Worm (Caenorhabditis elegans) whole organism, L1 larva: ENCODE data around the gene fbxa-59.

Experiments used
- aha-1 ChIP-seq: fragments of 150-350 bp; optimal IDR thresholded peaks from 2 replicates; lab custom pipeline; 2014; ENCODE audit warnings: missing biosample characterization, missing genetic modification characterization
- ama-1 ChIP-seq: fragments of 150-350 bp; optimal IDR thresholded peaks from 2 replicates; lab custom pipeline; 2014
- ceh-63 ChIP-seq: fragments of 200-800 bp; sonication (Bioruptor generic); optimal IDR thresholded peaks from 2 replicates; lab custom pipeline; 2018; ENCODE audit warnings: mild to moderate bottlenecking, missing genetic modification characterization, missing compliant biosample characterization
- lin-13 ChIP-seq: fragments of 150-350 bp; optimal IDR thresholded peaks from 2 replicates; lab custom pipeline; 2014; ENCODE audit warnings: missing biosample characterization, missing genetic modification reagents, missing genetic modification characterization
- nhr-237 ChIP-seq: fragments of 150-350 bp; optimal IDR thresholded peaks from 2 replicates; lab custom pipeline; 2014; ENCODE audit warnings: missing biosample characterization, missing genetic modification characterization
- nhr-47 ChIP-seq: sonication (generic microtip); optimal IDR thresholded peaks from 2 replicates; lab custom pipeline; 2016; ENCODE audit warnings: mild to moderate bottlenecking, missing genetic modification characterization, moderate library complexity, missing compliant biosample characterization
- nhr-71 ChIP-seq: sonication (generic microtip); optimal IDR thresholded peaks from 2 replicates; lab custom pipeline; 2016; ENCODE audit warnings: mild to moderate bottlenecking, missing genetic modification characterization, moderate library complexity, missing compliant biosample characterization
- nhr-85 ChIP-seq: sonication (generic microtip); peaks from one replicate; lab custom pipeline; 2016; ENCODE audit warnings: missing genetic modification characterization, inconsistent platforms, missing compliant biosample characterization
- pqm-1 ChIP-seq: sonication (generic microtip); optimal IDR thresholded peaks from 3 replicates; lab custom pipeline; 2017; ENCODE audit warnings: missing biosample characterization, missing genetic modification characterization
- sptf-1 ChIP-seq: fragments of 150-350 bp; optimal IDR thresholded peaks from 2 replicates; lab custom pipeline; 2014; ENCODE audit warnings: missing biosample characterization, missing genetic modification characterization
- unc-130 ChIP-seq: fragments of 150-350 bp; optimal IDR thresholded peaks from 2 replicates; lab custom pipeline; 2017; ENCODE audit warnings: missing biosample characterization, missing genetic modification characterization, inconsistent platforms
- unc-62 ChIP-seq: fragments of 150-350 bp; optimal IDR thresholded peaks from 2 replicates; lab custom pipeline; 2014; ENCODE audit warnings: missing biosample characterization, missing genetic modification reagents, missing genetic modification characterization
- zip-4 ChIP-seq: fragments of 200-800 bp; sonication (Bioruptor generic); optimal IDR thresholded peaks from 2 replicates; lab custom pipeline; 2018; ENCODE audit warnings: mild to moderate bottlenecking, missing genetic modification characterization, moderate library complexity, missing compliant biosample characterization

DNA sequence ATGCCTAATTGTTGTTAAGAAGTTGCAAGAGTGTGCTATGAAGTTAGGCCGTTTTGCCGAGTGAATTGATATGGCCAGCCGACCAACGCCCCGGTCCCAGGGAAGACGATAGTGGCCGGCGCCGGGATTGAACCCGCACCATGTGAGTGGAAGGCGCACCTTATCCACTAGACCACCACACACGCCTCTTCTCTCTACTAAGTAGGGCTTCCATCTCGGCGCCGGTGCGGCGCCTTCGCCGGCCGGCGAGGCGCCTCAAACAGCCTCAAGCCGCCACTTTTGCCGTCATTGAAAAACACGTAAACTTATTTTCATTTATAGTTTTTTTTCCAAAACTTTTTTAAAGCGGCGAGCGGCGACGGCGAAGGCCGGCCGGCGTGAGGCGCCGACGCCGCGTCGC, 35.6 kb upstream of the fbxa-59 start:
- TF ChIP-seq aha-1 (tag; lab: Kevin White, UChicago) (no peak), unc-130 (tag; lab: Kevin White, UChicago) (no peak), nhr-71 (no peak), ceh-63 (GFP tag; lab: Kevin White, UChicago) (no peak), pqm-1 (tag; lab: Kevin White, UChicago) (no peak), nhr-47 (no peak), nhr-85 (tag; lab: Kevin White, UChicago) (no peak), nhr-237 (no peak), zip-4 (GFP tag; lab: Kevin White, UChicago) (no peak), lin-13 (GFP tag; lab: Kevin White, UChicago) (no peak), sptf-1 (no peak), unc-62 (GFP tag; lab: Kevin White, UChicago) (no peak), ama-1 (no peak)
